Worm (Caenorhabditis elegans) whole organism, L4/young adult: ENCODE data around the gene F23B2.10.

Experiments
- W03F9.2 ChIP-seq: fragments of 150-350 bp; optimal IDR thresholded peaks from 2 replicates; lab custom pipeline; 2014; ENCODE audit warnings: missing biosample characterization, missing genetic modification characterization
- dao-5 ChIP-seq: sonication (generic microtip); optimal IDR thresholded peaks from 2 replicates; lab custom pipeline; 2016; ENCODE audit warnings: missing genotype, missing genetic modification characterization, moderate library complexity, missing compliant biosample characterization
- him-1 ChIP-seq: sonication (generic microtip); optimal IDR thresholded peaks from 2 replicates; lab custom pipeline; 2016; ENCODE audit warnings: missing genotype, missing genetic modification reagents, missing genetic modification characterization, missing compliant biosample characterization

Gene F23B2.10

ce11 chrIV:9114078-9114477 lies 40.1 kb downstream of the F23B2.10 start:
- TF ChIP-seq him-1 (tag; lab: Kevin White, UChicago) (no peak), W03F9.2 (tag; lab: Kevin White, UChicago) (no peak), dao-5 (tag; lab: Kevin White, UChicago) (no peak)

ce11 chrIV:9112019-9112418 lies 42.1 kb downstream of the F23B2.10 start:
- no peak for TF ChIP-seq W03F9.2 (tag; lab: Kevin White, UChicago)
- no peak for TF ChIP-seq him-1 (tag; lab: Kevin White, UChicago)
- no peak for TF ChIP-seq dao-5 (tag; lab: Kevin White, UChicago)

ce11 chrIV:9108631-9109030 lies 45.5 kb downstream of the F23B2.10 start, which contains the start of gene aly-1:
Gene aly-1 (plus strand): TSS chrIV:9108931.
- no peak for TF ChIP-seq him-1 (tag; lab: Kevin White, UChicago)
- TF ChIP-seq dao-5 (tag; lab: Kevin White, UChicago), result no peak
- TF ChIP-seq W03F9.2 (tag; lab: Kevin White, UChicago), result no peak

- TF ChIP-seq dao-5 (tag; lab: Kevin White, UChicago), result no peak
- TF ChIP-seq him-1 (tag; lab: Kevin White, UChicago), result no peak
- TF ChIP-seq W03F9.2 (tag; lab: Kevin White, UChicago), result no peak
Observed at ce11 chrIV:9107464-9107863, 46.7 kb downstream of the F23B2.10 start.

- TF ChIP-seq W03F9.2 (tag; lab: Kevin White, UChicago) (no peak), him-1 (tag; lab: Kevin White, UChicago) (no peak), dao-5 (tag; lab: Kevin White, UChicago) (no peak)
Observed at ce11 chrIV:9104071-9105016, 49.8 kb downstream of the F23B2.10 start, which contains the start of the genes C01F6.14 and fem-3. Gene C01F6.14 (minus strand): TSS chrIV:9104121. Gene fem-3 (plus strand): TSS chrIV:9104966.
